Worm (Caenorhabditis elegans) whole organism, mixed stage, embryonic: ENCODE data around the gene C27B7.7.

Experiments used
- lsy-2 ChIP-seq: fragments of 150-350 bp; optimal IDR thresholded peaks from 2 replicates; lab custom pipeline; 2014; ENCODE audit warnings: missing biosample characterization, missing genetic modification characterization
- nhr-12 ChIP-seq: fragments of 150-350 bp; optimal IDR thresholded peaks from 2 replicates; lab custom pipeline; 2014; ENCODE audit warnings: missing biosample characterization, missing genetic modification characterization
- sem-2 ChIP-seq: fragments of 200-800 bp; sonication (Bioruptor generic); optimal IDR thresholded peaks from 2 replicates; lab custom pipeline; 2018; ENCODE audit warnings: mild to moderate bottlenecking, missing genetic modification characterization, missing compliant biosample characterization
- unc-62 ChIP-seq: fragments of 150-350 bp; optimal IDR thresholded peaks from 2 replicates; lab custom pipeline; 2014; ENCODE audit warnings: missing biosample characterization, missing genetic modification reagents, missing genetic modification characterization

- TF ChIP-seq nhr-12: no peak
- TF ChIP-seq unc-62 (GFP tag; lab: Kevin White, UChicago): no peak
- no peak for TF ChIP-seq sem-2 (GFP tag; lab: Kevin White, UChicago)
- no peak for TF ChIP-seq lsy-2 (tag; lab: Kevin White, UChicago)
These were observed 19.7 kb downstream of the C27B7.7 start for ce11 chrIV:8926511-8926910.
